Worm (Caenorhabditis elegans): ENCODE measurements around the gene dnj-5.
A peak's percentile ranks its signal among the peaks of the same experiment; 100 is the strongest.

Gene dnj-5

DNA sequence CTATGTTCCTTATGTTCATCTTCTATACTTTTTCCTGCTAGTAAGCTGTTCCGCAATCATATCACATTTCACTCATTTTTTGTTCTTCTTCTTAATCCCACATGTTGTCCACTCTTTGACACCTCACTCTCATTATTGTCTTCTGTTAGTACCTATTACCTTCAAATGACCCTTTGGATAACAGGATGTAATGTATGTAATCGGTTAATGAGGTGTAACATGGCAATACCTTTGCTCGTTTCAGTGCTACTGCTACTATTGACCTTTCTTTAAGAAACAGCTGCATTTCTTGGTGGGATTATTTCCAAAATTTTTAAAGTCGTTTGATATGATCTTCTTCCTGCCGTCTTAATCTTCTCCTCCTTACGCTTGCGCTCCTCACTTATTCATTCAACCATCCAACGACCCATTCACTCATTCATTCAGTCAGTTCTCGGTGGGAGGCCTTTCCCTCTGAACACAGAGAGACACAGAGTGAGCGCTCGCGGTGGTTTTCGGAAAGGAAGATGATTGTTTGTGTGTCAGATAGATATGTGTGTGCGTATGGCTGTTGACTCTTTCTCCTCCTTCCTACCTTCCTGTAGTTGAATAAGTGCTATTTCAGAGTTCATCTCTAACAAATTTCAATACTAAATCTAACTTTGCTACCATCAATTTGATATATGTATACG, 26.4 kb downstream of the dnj-5 start:
- no peak for TF ChIP-seq hnd-1 (tag; optimal IDR thresholded peaks at IDR 0.05)
- TF ChIP-seq ceh-36 (tag; optimal IDR thresholded peaks at IDR 0.05), result peak; percentile 83
- TF ChIP-seq hmg-4 (GFP tag; optimal IDR thresholded peaks at IDR 0.05), result peak; percentile 77
- TF ChIP-seq ets-7 (tag; optimal IDR thresholded peaks at IDR 0.05), result peak; percentile 12
- 0 out of 2 replicates have a peak, but pooled peaks have one; percentile 44 for TF ChIP-seq sea-1 (GFP tag; conservative IDR thresholded peaks at IDR 0.05)

DNA sequence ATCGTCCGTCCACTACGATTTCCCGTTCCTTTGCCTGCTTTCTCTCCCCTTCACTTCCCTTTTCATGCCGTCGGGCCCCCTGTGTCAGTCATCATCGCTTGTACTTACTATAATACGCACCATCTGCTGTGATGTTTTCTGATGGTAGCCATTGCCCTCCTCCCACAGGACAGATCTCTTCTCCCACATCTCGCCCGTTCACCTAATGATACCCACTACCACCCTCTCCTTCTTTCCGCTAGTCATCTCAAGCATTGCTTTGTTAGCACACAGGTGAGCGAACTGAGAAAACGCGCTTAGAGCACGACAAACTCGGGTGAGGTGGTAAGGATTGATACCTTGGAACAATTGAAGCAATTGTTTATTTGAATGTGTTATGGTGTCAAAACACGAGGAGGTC, 27.2 kb downstream of the dnj-5 start:
- TF ChIP-seq ceh-36 (tag; optimal IDR thresholded peaks at IDR 0.05), result peak; percentile 40
- TF ChIP-seq ets-7 (tag; optimal IDR thresholded peaks at IDR 0.05), result no peak
- peak; percentile 57 for TF ChIP-seq hmg-4 (GFP tag; optimal IDR thresholded peaks at IDR 0.05)

DNA sequence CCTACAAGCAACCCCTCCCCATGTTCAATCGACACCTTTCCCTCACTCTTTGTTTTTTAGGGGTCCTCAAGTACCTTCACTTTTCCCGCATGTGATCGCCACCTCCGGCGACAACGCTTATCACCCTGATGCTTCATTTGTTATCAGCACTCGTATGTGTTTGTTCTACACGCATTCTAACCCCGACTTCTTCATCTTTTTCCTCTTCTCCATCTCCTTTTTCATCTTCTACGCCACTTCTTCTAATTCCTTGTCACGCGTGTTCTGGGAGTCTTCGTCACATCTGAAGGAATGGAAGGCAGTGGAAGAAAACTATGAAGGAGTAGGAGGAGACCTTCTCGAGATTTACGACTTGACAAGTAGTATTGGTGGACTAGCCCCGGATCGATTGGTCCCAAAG, 28.1 kb downstream of the dnj-5 start:
- no peak for TF ChIP-seq sea-1 (GFP tag; conservative IDR thresholded peaks at IDR 0.05)
- TF ChIP-seq ceh-36 (tag; optimal IDR thresholded peaks at IDR 0.05), result peak; percentile 45
- no peak for TF ChIP-seq hmbx-1 (tag; optimal IDR thresholded peaks at IDR 0.05)

ce11 chrII:6829108-6829507, 29.0 kb downstream of the dnj-5 start:
- no peak for TF ChIP-seq tra-4 (tag; optimal IDR thresholded peaks at IDR 0.05)
- no peak for TF ChIP-seq sea-1 (GFP tag; conservative IDR thresholded peaks at IDR 0.05)
- TF ChIP-seq ets-7 (tag; optimal IDR thresholded peaks at IDR 0.05), result no peak
- TF ChIP-seq F13C5.2 (tag; optimal IDR thresholded peaks at IDR 0.05), result no peak
- no peak for TF ChIP-seq tbx-11 (GFP tag; IDR thresholded peaks at IDR 0.05)
- no peak for TF ChIP-seq ceh-13 (GFP tag; optimal IDR thresholded peaks at IDR 0.05)
- no peak for TF ChIP-seq B0310.2 (tag; optimal IDR thresholded peaks at IDR 0.05)
- TF ChIP-seq aly-1 (tag; optimal IDR thresholded peaks at IDR 0.05), result no peak
- TF ChIP-seq tbx-37 (GFP tag; conservative IDR thresholded peaks at IDR 0.05), result no peak
- no peak for TF ChIP-seq hmg-4 (GFP tag; optimal IDR thresholded peaks at IDR 0.05)

DNA sequence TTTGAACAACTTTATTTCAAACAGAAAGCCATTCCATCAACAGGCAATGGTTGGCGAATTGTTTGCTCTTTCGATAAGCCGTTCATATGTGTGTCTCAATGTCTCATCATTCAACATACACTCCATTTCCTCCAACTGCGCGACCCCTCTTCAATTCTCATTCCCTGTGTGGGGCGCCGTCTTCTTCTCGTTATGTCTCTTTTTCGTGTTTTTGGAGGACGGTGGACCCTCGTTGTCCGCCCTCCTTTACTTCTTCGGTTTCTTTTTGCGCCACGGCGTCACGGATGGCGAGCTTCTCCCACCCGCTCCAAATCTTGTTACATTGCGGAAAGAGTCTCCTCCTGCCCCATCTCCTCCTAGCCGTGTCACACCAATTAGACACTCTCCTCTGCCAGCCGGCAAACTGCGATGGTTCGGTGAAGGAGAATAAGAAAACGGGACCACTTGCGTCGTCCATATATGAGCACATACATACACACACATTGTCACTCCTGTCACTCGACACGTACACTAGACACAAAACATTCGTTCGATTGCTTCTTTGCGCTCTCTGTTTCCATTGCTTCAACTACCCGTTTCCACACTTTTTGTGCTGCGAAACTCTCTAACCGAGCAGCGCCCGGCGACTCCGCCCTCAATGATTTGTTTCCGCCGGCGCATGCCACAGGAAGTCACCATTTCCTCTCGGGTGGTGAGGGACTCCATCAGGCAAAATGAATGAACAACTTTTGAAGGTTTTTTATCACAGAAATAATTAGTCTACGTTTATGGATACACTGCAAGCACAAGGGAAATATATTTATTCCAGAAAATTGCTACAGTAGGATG, 29.8 kb downstream of the dnj-5 start:
- peak; percentile 50 for TF ChIP-seq ceh-36 (tag; optimal IDR thresholded peaks at IDR 0.05)
- TF ChIP-seq hmg-4 (GFP tag; optimal IDR thresholded peaks at IDR 0.05), result peak; percentile 43
- TF ChIP-seq tbx-37 (GFP tag; conservative IDR thresholded peaks at IDR 0.05), result 0 out of 2 replicates have a peak, but pooled peaks have one; percentile 35
- no peak for TF ChIP-seq flt-1 (GFP tag; IDR thresholded peaks at IDR 0.05)

DNA sequence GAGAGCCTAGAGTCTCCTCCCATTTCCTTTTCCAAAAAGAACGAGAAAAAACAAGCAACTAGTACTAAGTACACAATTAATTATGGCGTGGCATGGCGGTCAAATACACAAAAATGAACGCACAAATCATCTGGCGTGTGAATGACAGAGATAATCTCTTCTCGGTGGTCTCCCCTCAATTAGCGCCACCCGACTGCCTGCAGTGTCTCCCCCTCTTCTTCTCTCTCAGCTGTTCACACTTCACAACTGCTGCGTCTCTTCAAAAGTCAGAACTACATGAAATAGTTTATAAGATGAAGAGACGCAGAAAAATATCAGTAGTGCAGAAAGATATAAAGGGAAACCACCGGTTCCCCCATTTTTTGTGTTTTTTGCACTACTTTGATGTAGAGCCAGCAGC, 30.7 kb downstream of the dnj-5 start:
- no peak for TF ChIP-seq aly-1 (tag; optimal IDR thresholded peaks at IDR 0.05)
- no peak for TF ChIP-seq flt-1 (GFP tag; IDR thresholded peaks at IDR 0.05)
- TF ChIP-seq sea-1 (GFP tag; conservative IDR thresholded peaks at IDR 0.05), result no peak
- TF ChIP-seq hnd-1 (tag; optimal IDR thresholded peaks at IDR 0.05), result no peak
- TF ChIP-seq ceh-36 (tag; optimal IDR thresholded peaks at IDR 0.05), result peak; percentile 88
- no peak for TF ChIP-seq pes-1 (GFP tag; IDR thresholded peaks at IDR 0.05)
- no peak for TF ChIP-seq tbx-11 (GFP tag; IDR thresholded peaks at IDR 0.05)
- TF ChIP-seq ets-7 (tag; optimal IDR thresholded peaks at IDR 0.05), result no peak
- TF ChIP-seq B0310.2 (tag; optimal IDR thresholded peaks at IDR 0.05), result no peak
- TF ChIP-seq scrt-1 (GFP tag; IDR thresholded peaks at IDR 0.05), result no peak
- peak; percentile 30 for TF ChIP-seq hmg-4 (GFP tag; optimal IDR thresholded peaks at IDR 0.05)

ce11 chrII:6826726-6827125, 31.4 kb downstream of the dnj-5 start:
- TF ChIP-seq B0310.2 (tag; optimal IDR thresholded peaks at IDR 0.05) (no peak), ceh-36 (tag; optimal IDR thresholded peaks at IDR 0.05) (no peak)

ce11 chrII:6825732-6826131, 32.4 kb downstream of the dnj-5 start:
- TF ChIP-seq tbx-37 (GFP tag; conservative IDR thresholded peaks at IDR 0.05) (no peak), ets-7 (tag; optimal IDR thresholded peaks at IDR 0.05) (no peak), hmg-4 (GFP tag; optimal IDR thresholded peaks at IDR 0.05) (peak; percentile 42), flt-1 (GFP tag; IDR thresholded peaks at IDR 0.05) (peak; percentile 38; the same call in 1 of the 2 replicates), ama-1 (optimal IDR thresholded peaks at IDR 0.05) (no peak), B0310.2 (tag; optimal IDR thresholded peaks at IDR 0.05) (no peak), ceh-36 (tag; optimal IDR thresholded peaks at IDR 0.05) (peak; percentile 68)

- no peak for TF ChIP-seq ets-7 (tag; optimal IDR thresholded peaks at IDR 0.05)
Measured at ce11 chrII:6824524-6824923, 33.6 kb downstream of the dnj-5 start.
